Worm (Caenorhabditis elegans): ENCODE results near the gene lea-1.

DNA sequence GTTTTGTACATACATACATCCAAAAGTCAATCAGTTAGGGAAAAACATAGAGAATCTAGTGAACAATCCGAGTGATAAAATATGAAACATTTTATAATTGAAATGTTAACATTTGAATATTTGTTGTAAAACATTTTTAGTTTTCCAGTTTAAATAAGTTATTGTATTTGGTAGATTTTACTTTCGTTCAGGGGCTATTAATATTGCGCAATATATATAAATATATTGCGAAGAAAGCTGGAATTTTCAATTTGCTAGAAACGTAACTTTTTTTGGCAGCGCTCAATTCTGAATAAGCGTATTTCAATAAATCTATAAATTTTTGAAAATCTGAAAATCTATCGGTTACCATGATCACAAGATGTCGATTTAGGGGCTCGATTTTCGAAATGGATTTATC, 4.2 kb upstream of the lea-1 start:
- TF ChIP-seq lsy-2 (tag; optimal IDR thresholded peaks at IDR 0.05) = no peak
- no peak for TF ChIP-seq pha-4 (tag; optimal IDR thresholded peaks at IDR 0.05)
